Fruit fly (Drosophila melanogaster) whole organism: Measurements from ENCODE around the gene CG1246.

Source experiments
- CG8478 ChIP-seq: fragments of >200 bp; optimal IDR thresholded peaks from 2 replicates; lab custom pipeline; 2018; ENCODE audit warnings: inconsistent platforms
- Dll ChIP-seq: fragments of >200 bp; optimal IDR thresholded peaks from 2 replicates; lab custom pipeline; 2017
- EcR ChIP-seq, 2 experiments: fragments of >200 bp; optimal IDR thresholded peaks; 2 replicates each; lab custom pipeline; 2017; ENCODE audit warnings: missing biosample characterization in 2 of 2, missing genetic modification characterization in 2 of 2, missing genetic modification reagents in 2 of 2
- pan ChIP-seq: fragments of >200 bp; optimal IDR thresholded peaks from 2 replicates; lab custom pipeline; 2017
- psq ChIP-seq: fragments of >200 bp; optimal IDR thresholded peaks from 2 replicates; lab custom pipeline; 2017
- usp ChIP-seq: fragments of >200 bp; optimal IDR thresholded peaks from 2 replicates; lab custom pipeline; 2017; ENCODE audit warnings: missing biosample characterization, missing genetic modification characterization, mixed read lengths

dm6 chr3L:2600144-2600543, 47.7 kb upstream of the CG1246 start, which contains the start of gene CG16986:
- TF ChIP-seq EcR (GFP tag; optimal IDR thresholded peaks at IDR 0.05; lab: Kevin White, UChicago): no peak
- no peak for TF ChIP-seq psq
- TF ChIP-seq pan (lab: Kevin White, UChicago): no peak
- no peak for TF ChIP-seq Dll
- no peak for TF ChIP-seq CG8478 (lab: Kevin White, UChicago)
- no peak for TF ChIP-seq usp (GFP tag; lab: Kevin White, UChicago)
